Fruit fly (Drosophila melanogaster): ENCODE results near the gene Cad87A.
A peak's percentile ranks its signal among the peaks of the same experiment; 100 is the strongest.

Gene Cad87A

DNA sequence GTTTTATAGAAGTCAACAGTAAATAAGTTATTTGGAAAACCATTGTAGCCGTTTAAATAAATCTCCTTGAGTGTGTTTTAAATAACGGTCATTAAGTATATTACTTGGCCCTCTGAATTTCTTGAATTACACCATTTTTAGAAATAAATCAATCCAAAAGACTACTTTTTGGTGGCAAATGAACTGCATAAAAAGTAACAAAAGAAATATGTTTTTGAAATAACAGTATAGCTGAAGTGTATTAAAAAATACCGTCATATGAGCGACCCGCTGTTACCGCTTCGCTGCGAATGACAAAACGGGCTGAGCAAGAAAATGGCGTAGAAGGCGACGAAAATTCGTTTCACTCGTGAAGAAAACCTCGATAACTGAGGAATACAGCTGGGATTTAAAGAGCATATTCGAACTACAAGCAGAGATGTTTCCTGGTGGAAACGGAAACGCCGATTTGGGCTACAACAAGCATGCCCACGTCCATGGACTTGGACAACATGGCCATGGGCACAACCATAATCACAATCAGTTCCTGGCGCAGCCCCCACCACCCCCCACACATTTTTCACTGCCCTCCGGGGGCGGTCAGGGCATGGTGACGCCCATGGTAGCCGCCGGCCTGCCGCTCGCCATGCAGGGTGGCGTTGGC, 579 bp upstream of the Cad87A start, which contains the start of gene CG31211 (continued):
- no peak for TF ChIP-seq Chrac-16 (GFP tag; optimal IDR thresholded peaks at IDR 0.05)
- no peak for TF ChIP-seq tna (GFP tag; IDR thresholded peaks at IDR 0.05; ENCODE audit: partially characterized antibody)
- no peak for TF ChIP-seq zf30C (GFP tag; optimal IDR thresholded peaks at IDR 0.05)
- no peak for TF ChIP-seq NFAT (GFP tag; IDR thresholded peaks at IDR 0.05)
- peak; percentile 8 for TF ChIP-seq CG17186 (GFP tag; optimal IDR thresholded peaks at IDR 0.05)
- TF ChIP-seq CG18476 (GFP tag; optimal IDR thresholded peaks at IDR 0.05) = no peak
- TF ChIP-seq nau (GFP tag; optimal IDR thresholded peaks at IDR 0.05) = no peak
- TF ChIP-seq CG1602 (GFP tag; optimal IDR thresholded peaks at IDR 0.05) = no peak
- peak; percentile 96 for TF ChIP-seq phol (tag; optimal IDR thresholded peaks at IDR 0.05)
- TF ChIP-seq CG12155 (GFP tag; optimal IDR thresholded peaks at IDR 0.05) = peak; percentile 10
- peak; percentile 79 for TF ChIP-seq Med (GFP tag)
- no peak for TF ChIP-seq PHDP (tag; optimal IDR thresholded peaks at IDR 0.05)
- TF ChIP-seq knrl (GFP tag; IDR thresholded peaks at IDR 0.05; ENCODE audit: partially characterized antibody) = no peak
- TF ChIP-seq Awh (GFP tag; IDR thresholded peaks at IDR 0.05) = no peak
- no peak for TF ChIP-seq Ets65A (GFP tag)
- TF ChIP-seq jigr1 (GFP tag; IDR thresholded peaks at IDR 0.05) = no peak
- TF ChIP-seq dmrt99B (tag; optimal IDR thresholded peaks at IDR 0.05) = no peak
- no peak for TF ChIP-seq HLHmδ (GFP tag; optimal IDR thresholded peaks at IDR 0.05)
- peak; percentile 43 for TF ChIP-seq lilli (GFP tag; optimal IDR thresholded peaks at IDR 0.05)
- no peak for TF ChIP-seq gro (GFP tag; optimal IDR thresholded peaks at IDR 0.05)
- TF ChIP-seq kay (GFP tag; optimal IDR thresholded peaks at IDR 0.05) = no peak
- TF ChIP-seq CG12071 (GFP tag; optimal IDR thresholded peaks at IDR 0.05) = no peak
- no peak for TF ChIP-seq gcm (GFP tag; optimal IDR thresholded peaks at IDR 0.05)
- TF ChIP-seq CG13624 (GFP tag; optimal IDR thresholded peaks at IDR 0.05) = peak; percentile 12
- TF ChIP-seq twi (tag; optimal IDR thresholded peaks at IDR 0.05) = no peak
- peak; percentile 32 for TF ChIP-seq Dek (tag; optimal IDR thresholded peaks at IDR 0.05)
- TF ChIP-seq CG30403 (GFP tag; optimal IDR thresholded peaks at IDR 0.05) = peak; percentile 10
- no peak for TF ChIP-seq danr (GFP tag; IDR thresholded peaks at IDR 0.05)
- TF ChIP-seq CG3281 (GFP tag; optimal IDR thresholded peaks at IDR 0.05) = peak; percentile 50
- no peak for TF ChIP-seq nerfin-2 (GFP tag; IDR thresholded peaks at IDR 0.05; ENCODE audit: partially characterized antibody)
- no peak for TF ChIP-seq vvl (GFP tag; IDR thresholded peaks at IDR 0.05)
- TF ChIP-seq Xrp1 (GFP tag; IDR thresholded peaks at IDR 0.05) = no peak
- TF ChIP-seq repo (GFP tag; optimal IDR thresholded peaks at IDR 0.05) = no peak
- no peak for TF ChIP-seq CG3065 (GFP tag; optimal IDR thresholded peaks at IDR 0.05)
- TF ChIP-seq emc (GFP tag; optimal IDR thresholded peaks at IDR 0.05) = no peak
- no peak for TF ChIP-seq Ada2b (GFP tag; IDR thresholded peaks at IDR 0.05)
- no peak for TF ChIP-seq CG8765 (GFP tag; IDR thresholded peaks at IDR 0.05)
- no peak for TF ChIP-seq CG2129 (GFP tag; IDR thresholded peaks at IDR 0.05; ENCODE audit: partially characterized antibody)
- TF ChIP-seq CG13287 (GFP tag; IDR thresholded peaks at IDR 0.05; ENCODE audit: partially characterized antibody) = no peak
- no peak for TF ChIP-seq CG8359 (GFP tag; optimal IDR thresholded peaks at IDR 0.05; ENCODE audit: borderline replicate concordance)
- no peak for TF ChIP-seq CG5180 (GFP tag; optimal IDR thresholded peaks at IDR 0.05)
- peak; percentile 81 for TF ChIP-seq YL-1 (GFP tag; optimal IDR thresholded peaks at IDR 0.05)
- no peak for TF ChIP-seq h (optimal IDR thresholded peaks at IDR 0.05)
- no peak for TF ChIP-seq Stat92E (GFP tag; optimal IDR thresholded peaks at IDR 0.05)
- no peak for TF ChIP-seq org-1 (GFP tag; optimal IDR thresholded peaks at IDR 0.05)
- no peak for TF ChIP-seq Sry-δ (GFP tag; optimal IDR thresholded peaks at IDR 0.05)
- no peak for TF ChIP-seq Blimp-1 (GFP tag; optimal IDR thresholded peaks at IDR 0.05)
- TF ChIP-seq Dp (GFP tag; optimal IDR thresholded peaks at IDR 0.05) = peak; percentile 54
- TF ChIP-seq Xbp1 (GFP tag; optimal IDR thresholded peaks at IDR 0.05) = no peak
- no peak for TF ChIP-seq CG17359 (tag; optimal IDR thresholded peaks at IDR 0.05)

Measured in whole organism, embryonic.